Worm (Caenorhabditis elegans) whole organism, L2 larva: Measurements from ENCODE around the gene srx-84.

Experiments
- C34F6.9 ChIP-seq: fragments of 150-350 bp; optimal IDR thresholded peaks from 2 replicates; lab custom pipeline; 2014; ENCODE audit warnings: missing biosample characterization, missing genetic modification characterization
- F13H6.1 ChIP-seq: sonication (generic microtip); optimal IDR thresholded peaks from 2 replicates; lab custom pipeline; 2016; ENCODE audit warnings: missing genetic modification characterization, missing compliant biosample characterization
- R02D3.7 ChIP-seq: fragments of 150-350 bp; optimal IDR thresholded peaks from 2 replicates; lab custom pipeline; 2014; ENCODE audit warnings: missing biosample characterization, missing genetic modification characterization
- Y55F3AM.14 ChIP-seq: fragments of 200-800 bp; sonication (Bioruptor generic); optimal IDR thresholded peaks from 2 replicates; lab custom pipeline; 2018; ENCODE audit warnings: mild to moderate bottlenecking, missing genetic modification characterization, missing compliant biosample characterization
- ZK546.5 ChIP-seq: sonication (generic microtip); optimal IDR thresholded peaks from 2 replicates; lab custom pipeline; 2017; ENCODE audit warnings: missing biosample characterization, missing genetic modification characterization
- blmp-1 ChIP-seq: sonication (generic microtip); optimal IDR thresholded peaks from 2 replicates; lab custom pipeline; 2017; ENCODE audit warnings: missing genetic modification characterization, mild to moderate bottlenecking, missing compliant biosample characterization, antibody characterized with exemption, moderate library complexity; ENCODE audit not compliant: insufficient read depth
- ceh-16 ChIP-seq: fragments of 150-350 bp; optimal IDR thresholded peaks from 2 replicates; lab custom pipeline; 2014; ENCODE audit warnings: missing biosample characterization, missing genetic modification characterization
- ceh-82 ChIP-seq: fragments of 150-350 bp; optimal IDR thresholded peaks from 2 replicates; lab custom pipeline; 2014; ENCODE audit warnings: missing biosample characterization, missing genetic modification characterization
- crh-2 ChIP-seq: sonication (generic microtip); optimal IDR thresholded peaks from 2 replicates; lab custom pipeline; 2017; ENCODE audit warnings: missing biosample characterization, missing genetic modification characterization
- dmd-4 ChIP-seq: sonication (generic microtip); optimal IDR thresholded peaks from 2 replicates; lab custom pipeline; 2017; ENCODE audit warnings: missing biosample characterization, missing genetic modification characterization
- egl-27 ChIP-seq: sonication (generic microtip); optimal IDR thresholded peaks from 3 replicates; lab custom pipeline; 2017; ENCODE audit warnings: missing biosample characterization, missing genetic modification reagents, missing genetic modification characterization
- elt-1 ChIP-seq: fragments of 150-350 bp; optimal IDR thresholded peaks from 2 replicates; lab custom pipeline; 2014; ENCODE audit warnings: missing biosample characterization, missing genetic modification characterization
- elt-3 ChIP-seq: sonication (generic microtip); optimal IDR thresholded peaks from 2 replicates; lab custom pipeline; 2017; ENCODE audit warnings: missing biosample characterization, missing genetic modification characterization
- fos-1 ChIP-seq: fragments of 150-350 bp; optimal IDR thresholded peaks from 2 replicates; lab custom pipeline; 2014; ENCODE audit warnings: missing biosample characterization, missing genetic modification characterization
- gmeb-1 ChIP-seq: fragments of 150-350 bp; optimal IDR thresholded peaks from 2 replicates; lab custom pipeline; 2014; ENCODE audit warnings: missing biosample characterization, missing genetic modification characterization
- lin-13 ChIP-seq: fragments of 150-350 bp; optimal IDR thresholded peaks from 2 replicates; lab custom pipeline; 2014; ENCODE audit warnings: missing biosample characterization, missing genetic modification reagents, missing genetic modification characterization
- lin-39 ChIP-seq: fragments of 150-350 bp; optimal IDR thresholded peaks from 2 replicates; lab custom pipeline; 2014; ENCODE audit warnings: missing biosample characterization, missing genetic modification reagents, missing genetic modification characterization
- lsy-2 ChIP-seq, 2 experiments: fragments of 150-350 bp in 1 of 2; sonication (generic microtip) in 1 of 2; optimal IDR thresholded peaks; 2 replicates each; lab custom pipeline; 2014 to 2017; ENCODE audit warnings: missing biosample characterization in 2 of 2, missing genetic modification characterization in 2 of 2
- mbf-1 ChIP-seq: sonication (generic microtip); optimal IDR thresholded peaks from 2 replicates; lab custom pipeline; 2017; ENCODE audit warnings: missing biosample characterization, missing genetic modification characterization
- mdl-1 ChIP-seq, 2 experiments: fragments of 150-350 bp in 1 of 2; sonication (generic microtip) in 1 of 2; optimal IDR thresholded peaks; 2 replicates each; lab custom pipeline; 2017; ENCODE audit warnings: missing biosample characterization in 2 of 2, missing genetic modification characterization in 2 of 2
- nhr-10 ChIP-seq: sonication (generic microtip); optimal IDR thresholded peaks from 2 replicates; lab custom pipeline; 2017; ENCODE audit warnings: missing biosample characterization, missing genetic modification characterization
- nhr-11 ChIP-seq: fragments of 150-350 bp; optimal IDR thresholded peaks from 2 replicates; lab custom pipeline; 2014; ENCODE audit warnings: missing biosample characterization, missing genetic modification characterization
- nhr-12 ChIP-seq: fragments of 150-350 bp; optimal IDR thresholded peaks from 2 replicates; lab custom pipeline; 2014; ENCODE audit warnings: missing biosample characterization, missing genetic modification characterization
- nhr-129 ChIP-seq: fragments of 150-350 bp; optimal IDR thresholded peaks from 2 replicates; lab custom pipeline; 2014; ENCODE audit warnings: missing biosample characterization, missing genetic modification characterization
- nhr-21 ChIP-seq: fragments of 150-350 bp; optimal IDR thresholded peaks from 2 replicates; lab custom pipeline; 2014; ENCODE audit warnings: missing biosample characterization, missing genetic modification characterization
- nhr-237 ChIP-seq: fragments of 150-350 bp; optimal IDR thresholded peaks from 2 replicates; lab custom pipeline; 2014; ENCODE audit warnings: missing biosample characterization, missing genetic modification characterization
- nhr-25 ChIP-seq: fragments of 150-350 bp; sonication (generic microtip); optimal IDR thresholded peaks from 3 replicates; lab custom pipeline; 2014; ENCODE audit warnings: missing biosample characterization, missing genetic modification characterization
- nhr-6 ChIP-seq: fragments of 150-350 bp; optimal IDR thresholded peaks from 2 replicates; lab custom pipeline; 2014; ENCODE audit warnings: missing biosample characterization, missing genetic modification characterization
- nhr-77 ChIP-seq: fragments of 150-350 bp; optimal IDR thresholded peaks from 2 replicates; lab custom pipeline; 2014; ENCODE audit warnings: missing biosample characterization, missing genetic modification characterization
- peb-1 ChIP-seq: fragments of 150-350 bp; optimal IDR thresholded peaks from 2 replicates; lab custom pipeline; 2014; ENCODE audit warnings: missing biosample characterization, missing genetic modification characterization
- sem-4 ChIP-seq: fragments of 150-350 bp; optimal IDR thresholded peaks from 2 replicates; lab custom pipeline; 2014; ENCODE audit warnings: missing biosample characterization, missing genetic modification reagents, missing genetic modification characterization
- skn-1 ChIP-seq: sonication (generic microtip); optimal IDR thresholded peaks from 2 replicates; lab custom pipeline; 2017; ENCODE audit warnings: missing biosample characterization, missing genetic modification characterization
- sma-3 ChIP-seq: sonication (generic microtip); optimal IDR thresholded peaks from 2 replicates; lab custom pipeline; 2016; ENCODE audit warnings: missing genetic modification reagents, missing genetic modification characterization, missing compliant biosample characterization
- sma-9 ChIP-seq, 2 experiments: fragments of 150-350 bp in 1 of 2; sonication (generic microtip) in 1 of 2; optimal IDR thresholded peaks; 2 replicates each; lab custom pipeline; 2014 to 2016; ENCODE audit warnings: missing genetic modification characterization in 2 of 2, mild to moderate bottlenecking in 1 of 2, missing biosample characterization in 1 of 2, missing compliant biosample characterization in 1 of 2, missing genetic modification reagents in 1 of 2, moderate library complexity in 1 of 2
- snpc-4 ChIP-seq: fragments of 150-350 bp; optimal IDR thresholded peaks from 2 replicates; lab custom pipeline; 2014; ENCODE audit warnings: missing biosample characterization, missing genetic modification characterization
- unc-39 ChIP-seq: fragments of 150-350 bp; optimal IDR thresholded peaks from 2 replicates; lab custom pipeline; 2014; ENCODE audit warnings: missing biosample characterization, missing genetic modification characterization
- unc-55 ChIP-seq: fragments of 150-350 bp; sonication (generic microtip); optimal IDR thresholded peaks from 3 replicates; lab custom pipeline; 2014; ENCODE audit warnings: missing biosample characterization, missing genetic modification reagents, missing genetic modification characterization
- unc-62 ChIP-seq: fragments of 150-350 bp; optimal IDR thresholded peaks from 2 replicates; lab custom pipeline; 2014; ENCODE audit warnings: missing biosample characterization, missing genetic modification reagents, missing genetic modification characterization
- zag-1 ChIP-seq: fragments of 150-350 bp; optimal IDR thresholded peaks from 2 replicates; lab custom pipeline; 2014; ENCODE audit warnings: missing biosample characterization, missing genetic modification characterization
- ztf-1 ChIP-seq: fragments of 200-800 bp; sonication (Bioruptor generic); conservative IDR thresholded peaks from 2 replicates; pipeline ENCODE4 v1.3.6; 2022; ENCODE audit warnings: missing genetic modification characterization, missing compliant biosample characterization
- ztf-11 ChIP-seq: sonication (generic microtip); optimal IDR thresholded peaks from 2 replicates; lab custom pipeline; 2017; ENCODE audit warnings: missing biosample characterization, missing genetic modification characterization
- ztf-4 ChIP-seq: fragments of 150-350 bp; optimal IDR thresholded peaks from 2 replicates; lab custom pipeline; 2014; ENCODE audit warnings: missing biosample characterization, missing genetic modification characterization

srx-84 gene

DNA sequence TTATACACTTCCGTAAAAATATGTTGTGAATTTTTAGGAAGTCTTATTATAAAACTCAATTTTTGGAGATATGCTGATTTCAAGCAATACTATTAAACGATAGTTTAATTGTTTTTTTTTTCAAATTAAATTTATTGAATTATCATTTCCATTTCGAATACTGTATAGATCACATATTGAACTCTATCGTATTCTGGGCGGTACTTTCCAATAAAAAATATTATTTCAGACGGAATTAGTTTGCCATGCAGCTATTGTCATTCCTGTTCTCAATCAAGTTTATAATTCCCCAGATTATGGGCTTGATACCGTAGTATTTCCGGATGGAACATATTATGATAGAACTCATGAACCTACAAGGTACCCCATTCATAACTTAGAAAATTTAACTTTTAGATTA is 24.3 kb upstream of the srx-84 start:
- TF ChIP-seq nhr-10 (no peak), mdl-1 (tag; optimal IDR thresholded peaks at IDR 0.05; lab: Kevin White, UChicago) (no peak), lin-13 (GFP tag; lab: Kevin White, UChicago) (no peak), fos-1 (tag; lab: Kevin White, UChicago) (peak; percentile 7), lsy-2 (tag; optimal IDR thresholded peaks at IDR 0.05; lab: Kevin White, UChicago) (peak in 1 of 2 experiments; percentile 37), nhr-6 (tag; lab: Kevin White, UChicago) (no peak), sem-4 (tag; lab: Kevin White, UChicago) (no peak)

DNA sequence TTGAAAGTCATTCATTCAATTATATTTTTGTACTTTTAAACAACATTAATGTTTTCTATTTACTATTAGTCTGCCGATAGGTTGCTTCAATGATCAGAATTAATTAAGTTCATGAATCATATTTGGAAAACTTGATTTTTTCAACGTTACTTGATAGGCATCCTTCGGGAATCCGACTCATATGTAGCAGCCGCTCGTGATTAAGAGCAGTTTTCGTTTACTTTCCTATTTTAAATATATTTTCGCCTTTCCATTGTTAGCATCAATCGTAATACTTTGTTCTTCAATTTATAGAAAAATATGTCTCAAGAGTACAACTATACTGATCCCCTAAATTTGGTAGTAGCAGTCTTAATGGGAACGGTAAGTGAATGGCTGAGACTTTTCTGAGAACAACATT is 18.1 kb upstream of the srx-84 start, which contains the start of gene srx-90:
Gene srx-90 (plus strand): TSS at position 301 of the 400 bp plus-strand sequence.
- no peak for TF ChIP-seq unc-39 (tag; lab: Kevin White, UChicago)
- no peak for TF ChIP-seq gmeb-1 (tag; lab: Kevin White, UChicago)
- TF ChIP-seq elt-3 (tag; lab: Kevin White, UChicago), result no peak
- TF ChIP-seq peb-1 (tag; lab: Kevin White, UChicago), result no peak
- no peak for TF ChIP-seq unc-62 (GFP tag; lab: Kevin White, UChicago)
- no peak for TF ChIP-seq ztf-4 (tag; lab: Kevin White, UChicago)
- no peak for TF ChIP-seq ZK546.5

DNA sequence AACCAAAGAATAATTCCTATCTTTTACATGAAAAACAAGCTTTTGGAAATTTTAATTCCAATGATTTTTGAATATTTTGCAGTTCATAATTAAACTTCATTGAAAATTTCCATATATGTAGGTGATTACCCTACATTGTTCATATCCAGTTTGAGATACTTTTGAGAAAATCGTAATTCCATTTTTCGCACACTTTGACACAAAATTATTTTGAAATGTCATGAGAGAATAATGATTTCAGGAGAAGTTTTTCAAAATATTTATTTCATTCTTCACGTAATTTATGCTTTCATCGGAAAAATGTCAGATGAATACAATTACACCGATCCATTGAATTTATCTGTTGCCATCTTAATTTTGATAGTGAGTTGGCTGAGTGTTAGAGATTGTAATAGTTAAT is 15.7 kb upstream of the srx-84 start, which contains the start of gene srx-88:
Gene srx-88 (plus strand): TSS at position 301 of the 400 bp plus-strand sequence.
- TF ChIP-seq peb-1 (tag; lab: Kevin White, UChicago) (no peak), Y55F3AM.14 (GFP tag; lab: Kevin White, UChicago) (no peak), mbf-1 (tag; lab: Kevin White, UChicago) (no peak), dmd-4 (no peak), fos-1 (tag; lab: Kevin White, UChicago) (no peak), R02D3.7 (tag; lab: Kevin White, UChicago) (no peak), egl-27 (tag; lab: Kevin White, UChicago) (no peak), nhr-11 (tag; lab: Kevin White, UChicago) (no peak), nhr-25 (tag; lab: Kevin White, UChicago) (no peak)

DNA sequence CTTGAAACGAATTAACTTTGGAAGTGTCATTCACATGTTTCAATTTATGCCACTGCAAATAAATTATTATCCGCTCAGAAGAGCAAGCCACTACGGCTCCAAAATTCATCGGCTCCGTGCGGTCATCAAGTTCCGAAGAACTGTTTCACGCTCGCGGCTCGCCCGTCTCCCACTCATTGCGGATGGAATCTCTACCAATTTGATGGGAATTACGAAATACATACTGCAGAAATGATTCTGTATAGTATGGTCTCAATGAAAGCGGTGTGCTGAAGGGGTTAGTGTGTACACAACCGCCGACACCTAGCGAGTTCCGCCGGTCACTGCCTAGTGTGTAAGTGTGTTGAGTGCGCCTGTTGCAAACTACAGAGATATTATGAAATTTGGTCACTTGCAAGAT is 13.8 kb upstream of the srx-84 start:
- no peak for TF ChIP-seq ceh-82 (tag; lab: Kevin White, UChicago)
- no peak for TF ChIP-seq nhr-11 (tag; lab: Kevin White, UChicago)
- TF ChIP-seq nhr-77 (tag; lab: Kevin White, UChicago), result no peak
- TF ChIP-seq crh-2 (tag; lab: Kevin White, UChicago), result peak; percentile 37
- peak; percentile 75 for TF ChIP-seq sma-3
- TF ChIP-seq lin-39 (tag; lab: Kevin White, UChicago), result no peak
- no peak for TF ChIP-seq lin-13 (GFP tag; lab: Kevin White, UChicago)
- TF ChIP-seq F13H6.1 (tag; lab: Kevin White, UChicago), result no peak
- no peak for TF ChIP-seq C34F6.9 (tag; lab: Kevin White, UChicago)
- TF ChIP-seq zag-1 (tag; lab: Kevin White, UChicago), result no peak
- TF ChIP-seq sma-9 (GFP tag; optimal IDR thresholded peaks at IDR 0.05; lab: Kevin White, UChicago), result peak; percentile 84
- TF ChIP-seq sma-9 (tag; optimal IDR thresholded peaks at IDR 0.05; lab: Kevin White, UChicago), result no peak
- no peak for TF ChIP-seq unc-62 (GFP tag; lab: Kevin White, UChicago)
- no peak for TF ChIP-seq peb-1 (tag; lab: Kevin White, UChicago)
- no peak for TF ChIP-seq egl-27 (tag; lab: Kevin White, UChicago)
- TF ChIP-seq fos-1 (tag; lab: Kevin White, UChicago), result peak; percentile 32
- no peak for TF ChIP-seq skn-1 (tag; lab: Kevin White, UChicago)
- no peak for TF ChIP-seq Y55F3AM.14 (GFP tag; lab: Kevin White, UChicago)
- TF ChIP-seq nhr-237 (tag; lab: Kevin White, UChicago), result no peak
- no peak for TF ChIP-seq gmeb-1 (tag; lab: Kevin White, UChicago)
- peak; percentile 49 for TF ChIP-seq nhr-21 (tag; lab: Kevin White, UChicago)
- TF ChIP-seq elt-3 (tag; lab: Kevin White, UChicago), result no peak
- peak; percentile 95 for TF ChIP-seq snpc-4 (tag; lab: Kevin White, UChicago)
- no peak for TF ChIP-seq elt-1 (tag; lab: Kevin White, UChicago)
- peak; percentile 58 for TF ChIP-seq ceh-16 (tag; lab: Kevin White, UChicago)
- no peak for TF ChIP-seq ztf-11
- no peak for TF ChIP-seq ztf-4 (tag; lab: Kevin White, UChicago)
- no peak for TF ChIP-seq unc-55
- TF ChIP-seq nhr-10, result no peak
- TF ChIP-seq dmd-4, result no peak
- no peak for TF ChIP-seq mdl-1 (tag; optimal IDR thresholded peaks at IDR 0.05; lab: Kevin White, UChicago)
- TF ChIP-seq ztf-1 (GFP tag; lab: Robert Waterston, UW), result no peak
- TF ChIP-seq nhr-129 (tag; lab: Kevin White, UChicago), result no peak
- no peak for TF ChIP-seq ZK546.5
- TF ChIP-seq nhr-12 (tag; lab: Kevin White, UChicago), result no peak
- TF ChIP-seq lsy-2 (tag; optimal IDR thresholded peaks at IDR 0.05; lab: Kevin White, UChicago), result no peak
- no peak for TF ChIP-seq nhr-25 (tag; lab: Kevin White, UChicago)
- TF ChIP-seq blmp-1 (tag; lab: Kevin White, UChicago), result no peak
